Worm (Caenorhabditis elegans): ENCODE measurements around the gene hxk-3.

Gene hxk-3

ce11 chrIV:1496017-1496678 is 1.3 kb upstream of the hxk-3 start, which contains the start of gene npp-20:
Gene npp-20 (minus strand): TSS chrIV:1496022.
- TF ChIP-seq unc-39 (tag; optimal IDR thresholded peaks at IDR 0.05): no peak
- no peak for TF ChIP-seq ceh-39 (tag; optimal IDR thresholded peaks at IDR 0.05)
- no peak for TF ChIP-seq nhr-12 (tag; optimal IDR thresholded peaks at IDR 0.05)
- TF ChIP-seq zip-8 (tag; optimal IDR thresholded peaks at IDR 0.05): no peak
- TF ChIP-seq unc-62 (GFP tag; optimal IDR thresholded peaks at IDR 0.05): no peak
- no peak for TF ChIP-seq lin-32 (GFP tag; optimal IDR thresholded peaks at IDR 0.05)
- peak; percentile 69 for TF ChIP-seq ces-1 (GFP tag; optimal IDR thresholded peaks at IDR 0.05)
- no peak for TF ChIP-seq sptf-1 (tag; optimal IDR thresholded peaks at IDR 0.05)
- no peak for TF ChIP-seq mab-5 (tag; optimal IDR thresholded peaks at IDR 0.05)
- TF ChIP-seq unc-120 (tag; optimal IDR thresholded peaks at IDR 0.05; ENCODE audit: poor library complexity, severe bottlenecking): no peak
- TF ChIP-seq M03D4.4 (tag; optimal IDR thresholded peaks at IDR 0.05): no peak
- TF ChIP-seq mls-2 (tag; optimal IDR thresholded peaks at IDR 0.05): no peak
- TF ChIP-seq cnd-1 (tag; optimal IDR thresholded peaks at IDR 0.05): no peak
- TF ChIP-seq lsy-2 (tag; optimal IDR thresholded peaks at IDR 0.05): peak; percentile 8
- TF ChIP-seq lin-13 (tag; optimal IDR thresholded peaks at IDR 0.05): peak; percentile 37
- no peak for TF ChIP-seq sem-2 (GFP tag; optimal IDR thresholded peaks at IDR 0.05)
- TF ChIP-seq mep-1 (tag; optimal IDR thresholded peaks at IDR 0.05): peak; percentile 34
- no peak for TF ChIP-seq blmp-1 (tag; optimal IDR thresholded peaks at IDR 0.05)

ce11 chrIV:1496679-1497033 is 770 bp upstream of the hxk-3 start:
- TF ChIP-seq unc-62 (GFP tag; optimal IDR thresholded peaks at IDR 0.05) (no peak), sem-2 (GFP tag; optimal IDR thresholded peaks at IDR 0.05) (no peak), lin-13 (tag; optimal IDR thresholded peaks at IDR 0.05) (no peak), unc-120 (tag; optimal IDR thresholded peaks at IDR 0.05; ENCODE audit: poor library complexity, severe bottlenecking) (no peak), M03D4.4 (tag; optimal IDR thresholded peaks at IDR 0.05) (no peak), lsy-2 (tag; optimal IDR thresholded peaks at IDR 0.05) (no peak), bed-3 (GFP tag; optimal IDR thresholded peaks at IDR 0.05) (no peak), mab-5 (tag; optimal IDR thresholded peaks at IDR 0.05) (no peak)

ce11 chrIV:1510241-1510640 is 12.8 kb downstream of the hxk-3 start, which contains the start of gene txt-4:
Gene txt-4 (plus strand): TSS chrIV:1510564.
- TF ChIP-seq unc-62 (GFP tag; optimal IDR thresholded peaks at IDR 0.05) (no peak), blmp-1 (tag; optimal IDR thresholded peaks at IDR 0.05) (no peak), nhr-237 (tag; optimal IDR thresholded peaks at IDR 0.05) (no peak), lin-32 (GFP tag; optimal IDR thresholded peaks at IDR 0.05) (no peak), hlh-1 (tag; optimal IDR thresholded peaks at IDR 0.05) (no peak), mab-5 (tag; optimal IDR thresholded peaks at IDR 0.05) (no peak), drap-1 (GFP tag; optimal IDR thresholded peaks at IDR 0.05) (no peak), ceh-83 (GFP tag; optimal IDR thresholded peaks at IDR 0.05) (no peak), cnd-1 (tag; optimal IDR thresholded peaks at IDR 0.05) (no peak), sem-2 (GFP tag; optimal IDR thresholded peaks at IDR 0.05) (no peak), pha-4 (tag; optimal IDR thresholded peaks at IDR 0.05) (no peak), elt-3 (tag; optimal IDR thresholded peaks at IDR 0.05) (no peak), nhr-76 (tag; optimal IDR thresholded peaks at IDR 0.05) (no peak), ceh-43 (GFP tag; optimal IDR thresholded peaks at IDR 0.05) (no peak)

ce11 chrIV:1512944-1513343 is 15.5 kb downstream of the hxk-3 start:
- TF ChIP-seq M03D4.4 (tag; optimal IDR thresholded peaks at IDR 0.05): no peak

ce11 chrIV:1514415-1514814 is 17.0 kb downstream of the hxk-3 start:
- TF ChIP-seq snpc-4 (tag; optimal IDR thresholded peaks at IDR 0.05): no peak
- TF ChIP-seq mab-5 (tag; optimal IDR thresholded peaks at IDR 0.05): no peak
- TF ChIP-seq elt-1 (tag; optimal IDR thresholded peaks at IDR 0.05; ENCODE audit: borderline replicate concordance, insufficient read depth): no peak
- peak; percentile 10 for TF ChIP-seq ham-2 (GFP tag; optimal IDR thresholded peaks at IDR 0.05)
- TF ChIP-seq mls-2 (tag; optimal IDR thresholded peaks at IDR 0.05): peak; percentile 12
- TF ChIP-seq nhr-28 (tag; optimal IDR thresholded peaks at IDR 0.05): no peak
- no peak for TF ChIP-seq ces-1 (GFP tag; optimal IDR thresholded peaks at IDR 0.05)
- no peak for TF ChIP-seq nhr-76 (tag; optimal IDR thresholded peaks at IDR 0.05)
- TF ChIP-seq zip-8 (tag; optimal IDR thresholded peaks at IDR 0.05): no peak
- TF ChIP-seq unc-39 (tag; optimal IDR thresholded peaks at IDR 0.05): no peak
- no peak for TF ChIP-seq blmp-1 (tag; optimal IDR thresholded peaks at IDR 0.05)
- no peak for TF ChIP-seq drap-1 (GFP tag; optimal IDR thresholded peaks at IDR 0.05)
- no peak for TF ChIP-seq sptf-1 (tag; optimal IDR thresholded peaks at IDR 0.05)
- no peak for TF ChIP-seq nhr-2 (tag; optimal IDR thresholded peaks at IDR 0.05)
- no peak for TF ChIP-seq ceh-39 (tag; optimal IDR thresholded peaks at IDR 0.05)
- no peak for TF ChIP-seq ceh-83 (GFP tag; optimal IDR thresholded peaks at IDR 0.05)
- TF ChIP-seq nhr-237 (tag; optimal IDR thresholded peaks at IDR 0.05): no peak
- TF ChIP-seq elt-3 (tag; optimal IDR thresholded peaks at IDR 0.05): no peak
- no peak for TF ChIP-seq nhr-12 (tag; optimal IDR thresholded peaks at IDR 0.05)
- no peak for TF ChIP-seq lin-32 (GFP tag; optimal IDR thresholded peaks at IDR 0.05)
- TF ChIP-seq unc-62 (GFP tag; optimal IDR thresholded peaks at IDR 0.05): no peak
- TF ChIP-seq bed-3 (GFP tag; optimal IDR thresholded peaks at IDR 0.05): no peak
- no peak for TF ChIP-seq lsy-2 (tag; optimal IDR thresholded peaks at IDR 0.05)
- TF ChIP-seq lin-13 (tag; optimal IDR thresholded peaks at IDR 0.05): no peak
- no peak for TF ChIP-seq M03D4.4 (tag; optimal IDR thresholded peaks at IDR 0.05)
- TF ChIP-seq ztf-11 (tag; optimal IDR thresholded peaks at IDR 0.05): no peak
- TF ChIP-seq flh-1 (GFP tag; optimal IDR thresholded peaks at IDR 0.05): no peak
- no peak for TF ChIP-seq hlh-1 (tag; optimal IDR thresholded peaks at IDR 0.05)
- TF ChIP-seq pha-4 (tag; optimal IDR thresholded peaks at IDR 0.05): no peak
- no peak for TF ChIP-seq unc-120 (tag; optimal IDR thresholded peaks at IDR 0.05; ENCODE audit: poor library complexity, severe bottlenecking)
- TF ChIP-seq cnd-1 (tag; optimal IDR thresholded peaks at IDR 0.05): peak; percentile 41
- peak; percentile 22 for TF ChIP-seq sem-2 (GFP tag; optimal IDR thresholded peaks at IDR 0.05)
